Fruit fly (Drosophila melanogaster) S2 (cell line): ENCODE measurements around the gene Upf1.

Experiments
- CG8478 ChIP-seq: fragments of >200 bp; optimal IDR thresholded peaks from 2 replicates; lab custom pipeline; 2018
- CTCF ChIP-seq, 2 experiments: fragments of >200 bp; optimal IDR thresholded peaks; 2 replicates each; lab custom pipeline; 2018

dm6 chrX:11917056-11917633 lies 12.0 kb upstream of the Upf1 start, which contains the start of gene pot:
- TF ChIP-seq CTCF (optimal IDR thresholded peaks at IDR 0.05; lab: Kevin White, UChicago) (no peak), CG8478 (lab: Kevin White, UChicago) (no peak)
